Fruit fly (Drosophila melanogaster) whole organism, embryonic: ENCODE data around the gene da.
A peak's percentile ranks its signal among the peaks of the same experiment; 100 is the strongest.

Experiments
- Atf6 ChIP-seq: fragments of 200-800 bp; sonication (Bioruptor generic); IDR thresholded peaks from 2 replicates; pipeline ENCODE4 v1.3.6; 2022; ENCODE audit warnings: missing biosample characterization, missing genetic modification characterization
- Bgb ChIP-seq: fragments of 200-800 bp; sonication (Bioruptor generic); IDR thresholded peaks from 2 replicates; pipeline ENCODE4 v1.3.6; 2022; ENCODE audit warnings: missing biosample characterization, missing genetic modification characterization; ENCODE audit not compliant: partially characterized antibody
- CG10147 ChIP-seq: fragments of 200-800 bp; sonication (Bioruptor generic); optimal IDR thresholded peaks from 2 replicates; lab custom pipeline; 2019; ENCODE audit warnings: missing biosample characterization, mild to moderate bottlenecking, missing genetic modification characterization, moderate library complexity
- CG11085 ChIP-seq: fragments of 200-800 bp; sonication (Bioruptor generic); IDR thresholded peaks from 2 replicates; pipeline ENCODE4 v1.3.6; 2022; ENCODE audit warnings: missing biosample characterization, missing genetic modification characterization
- CG11696 ChIP-seq: fragments of 200-800 bp; sonication (Bioruptor generic); IDR thresholded peaks from 2 replicates; pipeline ENCODE4 v1.3.6; 2022; ENCODE audit warnings: missing biosample characterization, missing genetic modification characterization
- CG12071 ChIP-seq: fragments of 200-800 bp; sonication (Bioruptor generic); optimal IDR thresholded peaks from 3 replicates; lab custom pipeline; 2018; ENCODE audit warnings: missing biosample characterization, mild to moderate bottlenecking, missing genetic modification characterization
- CG12236 ChIP-seq: fragments of 200-800 bp; sonication (Bioruptor generic); optimal IDR thresholded peaks from 2 replicates; lab custom pipeline; 2016; ENCODE audit warnings: missing biosample characterization, missing genetic modification characterization
- CG13123 ChIP-seq: fragments of 200-800 bp; sonication (Bioruptor generic); optimal IDR thresholded peaks from 2 replicates; lab custom pipeline; 2016; ENCODE audit warnings: missing biosample characterization, missing genetic modification characterization
- CG13424 ChIP-seq: fragments of 200-800 bp; sonication (Bioruptor generic); optimal IDR thresholded peaks from 2 replicates; lab custom pipeline; 2019; ENCODE audit warnings: missing biosample characterization, mild to moderate bottlenecking, missing genetic modification characterization, moderate library complexity
- CG15514 ChIP-seq: fragments of 200-800 bp; sonication (Bioruptor generic); optimal IDR thresholded peaks from 3 replicates; lab custom pipeline; 2017; ENCODE audit warnings: missing biosample characterization, missing genetic modification characterization, mild to moderate bottlenecking, moderate library complexity, missing genetic modification reagents
- CG17829 ChIP-seq: fragments of 200-800 bp; optimal IDR thresholded peaks from 2 replicates; lab custom pipeline; 2019; ENCODE audit warnings: missing biosample characterization, mild to moderate bottlenecking, missing genetic modification characterization, moderate library complexity
- CG18599 ChIP-seq: fragments of 200-800 bp; sonication (Bioruptor generic); optimal IDR thresholded peaks from 3 replicates; lab custom pipeline; 2017; ENCODE audit warnings: missing biosample characterization, missing genetic modification characterization, mild to moderate bottlenecking, moderate library complexity, missing genetic modification reagents
- CG2116 ChIP-seq: fragments of 200-800 bp; sonication (Bioruptor generic); optimal IDR thresholded peaks from 3 replicates; lab custom pipeline; 2018; ENCODE audit warnings: missing biosample characterization, mild to moderate bottlenecking, missing genetic modification characterization
- CG2120 ChIP-seq: fragments of 200-800 bp; sonication (Bioruptor generic); optimal IDR thresholded peaks from 3 replicates; lab custom pipeline; 2016; ENCODE audit warnings: missing biosample characterization, missing genetic modification characterization
- CG31224 ChIP-seq: fragments of 200-800 bp; sonication (Bioruptor generic); IDR thresholded peaks from 2 replicates; pipeline ENCODE4 v1.3.6; 2022; ENCODE audit warnings: missing biosample characterization, missing genetic modification characterization
- CG3726 ChIP-seq: fragments of 200-800 bp; sonication (Bioruptor generic); IDR thresholded peaks from 3 replicates; pipeline ENCODE4, ENCODE4 v1.3.6; 2022; ENCODE audit warnings: missing biosample characterization, missing genetic modification characterization
- CG4424 ChIP-seq: fragments of 200-800 bp; sonication (Bioruptor generic); optimal IDR thresholded peaks from 3 replicates; lab custom pipeline; 2016; ENCODE audit warnings: missing biosample characterization, missing genetic modification characterization
- CG4730 ChIP-seq: fragments of 200-800 bp; sonication (Bioruptor generic); IDR thresholded peaks from 2 replicates; pipeline ENCODE4 v1.3.6; 2022; ENCODE audit warnings: missing biosample characterization, missing genetic modification characterization
- CG5953 ChIP-seq: fragments of 200-800 bp; sonication (Bioruptor generic); IDR thresholded peaks from 2 replicates; pipeline ENCODE4 v1.3.6; 2022; ENCODE audit warnings: missing biosample characterization, missing genetic modification characterization
- CG6254 ChIP-seq: fragments of 200-800 bp; sonication (Bioruptor generic); optimal IDR thresholded peaks from 3 replicates; lab custom pipeline; 2017; ENCODE audit warnings: mild to moderate bottlenecking, missing biosample characterization, missing genetic modification reagents, missing genetic modification characterization
- CG6683 ChIP-seq: fragments of 200-800 bp; sonication (Bioruptor generic); optimal IDR thresholded peaks from 2 replicates; lab custom pipeline; 2017; ENCODE audit warnings: missing biosample characterization, mild to moderate bottlenecking, missing genetic modification characterization, missing genetic modification reagents
- CG7372 ChIP-seq: fragments of 200-800 bp; sonication (Bioruptor generic); IDR thresholded peaks from 2 replicates; pipeline ENCODE4 v1.3.6; 2022; ENCODE audit warnings: missing biosample characterization, missing genetic modification characterization
- CG7839 ChIP-seq: fragments of 200-800 bp; sonication (Bioruptor generic); optimal IDR thresholded peaks from 3 replicates; lab custom pipeline; 2018; ENCODE audit warnings: missing biosample characterization, mild to moderate bottlenecking, missing genetic modification characterization, moderate library complexity
- CG8290 ChIP-seq, 3 experiments: fragments of 200-800 bp; sonication (Bioruptor generic); optimal IDR thresholded peaks; 2 replicates each; lab custom pipeline; 2016 to 2019; ENCODE audit warnings: missing biosample characterization in 3 of 3, missing genetic modification characterization in 3 of 3, mild to moderate bottlenecking in 2 of 3, moderate library complexity in 1 of 3
- CG9609 ChIP-seq: fragments of 200-800 bp; sonication (Bioruptor generic); optimal IDR thresholded peaks from 3 replicates; lab custom pipeline; 2016; ENCODE audit warnings: missing biosample characterization, missing genetic modification characterization
- CG9797 ChIP-seq: fragments of 200-800 bp; sonication (Bioruptor generic); optimal IDR thresholded peaks from 3 replicates; lab custom pipeline; 2018; ENCODE audit warnings: missing biosample characterization, mild to moderate bottlenecking, missing genetic modification characterization
- Fer2 ChIP-seq: fragments of 200-800 bp; sonication (Bioruptor generic); optimal IDR thresholded peaks from 2 replicates; lab custom pipeline; 2018; ENCODE audit warnings: missing biosample characterization, mild to moderate bottlenecking, missing genetic modification characterization, moderate library complexity
- HLHmδ ChIP-seq: fragments of 200-800 bp; sonication (Bioruptor generic); optimal IDR thresholded peaks from 2 replicates; lab custom pipeline; 2018; ENCODE audit warnings: missing biosample characterization, mild to moderate bottlenecking, missing genetic modification characterization, moderate library complexity
- Lpt ChIP-seq: fragments of >200 bp; optimal IDR thresholded peaks from 2 replicates; lab custom pipeline; 2018; ENCODE audit warnings: missing biosample characterization, missing genetic modification characterization
- MBD-R2 ChIP-seq: fragments of 200-800 bp; sonication (Bioruptor generic); IDR thresholded peaks from 2 replicates; pipeline ENCODE4 v1.3.6; 2022; ENCODE audit warnings: missing biosample characterization, missing genetic modification characterization
- Mes4 ChIP-seq: fragments of 200-800 bp; sonication (Bioruptor generic); optimal IDR thresholded peaks from 2 replicates; lab custom pipeline; 2016; ENCODE audit warnings: missing biosample characterization, missing genetic modification characterization
- Nf-YA ChIP-seq: fragments of 200-800 bp; sonication (Bioruptor generic); IDR thresholded peaks from 2 replicates; pipeline ENCODE4 v1.3.6; 2022; ENCODE audit warnings: missing biosample characterization, missing genetic modification characterization
- Six4 ChIP-seq: fragments of 200-800 bp; sonication (Bioruptor generic); optimal IDR thresholded peaks from 2 replicates; lab custom pipeline; 2016; ENCODE audit warnings: missing biosample characterization, missing genetic modification characterization
- Sry-β ChIP-seq: fragments of 200-800 bp; sonication (Bioruptor generic); optimal IDR thresholded peaks from 2 replicates; lab custom pipeline; 2018; ENCODE audit warnings: missing biosample characterization, mild to moderate bottlenecking, missing genetic modification characterization, moderate library complexity
- Taf1 ChIP-seq: fragments of 200-800 bp; sonication (Bioruptor generic); IDR thresholded peaks from 2 replicates; pipeline ENCODE4 v1.3.6; 2022; ENCODE audit warnings: missing biosample characterization, missing genetic modification characterization
- ab ChIP-seq: fragments of 200-800 bp; sonication (Bioruptor generic); optimal IDR thresholded peaks from 2 replicates; lab custom pipeline; 2016; ENCODE audit warnings: missing biosample characterization, missing genetic modification characterization
- ac ChIP-seq: fragments of 200-800 bp; sonication (Bioruptor generic); optimal IDR thresholded peaks from 3 replicates; lab custom pipeline; 2017; ENCODE audit warnings: missing biosample characterization, mild to moderate bottlenecking, missing genetic modification characterization
- ara ChIP-seq: fragments of 200-800 bp; sonication (Bioruptor generic); IDR thresholded peaks from 2 replicates; pipeline ENCODE4 v1.3.6; 2022; ENCODE audit warnings: missing biosample characterization, missing genetic modification characterization
- cas ChIP-seq: fragments of 200-800 bp; sonication (Bioruptor generic); IDR thresholded peaks from 2 replicates; pipeline ENCODE4 v1.3.6; 2022; ENCODE audit warnings: missing biosample characterization, missing genetic modification characterization
- emc ChIP-seq: fragments of 200-800 bp; sonication (Bioruptor generic); optimal IDR thresholded peaks from 2 replicates; lab custom pipeline; 2016; ENCODE audit warnings: missing biosample characterization, missing genetic modification characterization
- fd96Cb ChIP-seq: fragments of 200-800 bp; sonication (Bioruptor generic); optimal IDR thresholded peaks from 2 replicates; lab custom pipeline; 2018; ENCODE audit warnings: missing biosample characterization, mild to moderate bottlenecking, missing genetic modification characterization, moderate library complexity
- gfzf ChIP-seq: fragments of 200-800 bp; sonication (Bioruptor generic); optimal IDR thresholded peaks from 2 replicates; lab custom pipeline; 2016; ENCODE audit warnings: missing biosample characterization, mild to moderate bottlenecking, missing genetic modification characterization, moderate library complexity
- gro ChIP-seq: fragments of 200-800 bp; sonication (Bioruptor generic); optimal IDR thresholded peaks from 2 replicates; lab custom pipeline; 2016; ENCODE audit warnings: missing biosample characterization, missing genetic modification characterization
- hth ChIP-seq: fragments of >200 bp; optimal IDR thresholded peaks from 2 replicates; lab custom pipeline; 2017; ENCODE audit warnings: inconsistent platforms
- klu ChIP-seq: fragments of 200-800 bp; sonication (Bioruptor generic); IDR thresholded peaks from 2 replicates; pipeline ENCODE4 v1.3.6; 2022; ENCODE audit warnings: missing biosample characterization, missing genetic modification characterization
- lbe ChIP-seq: fragments of 200-800 bp; sonication (Bioruptor generic); optimal IDR thresholded peaks from 2 replicates; lab custom pipeline; 2016; ENCODE audit warnings: missing biosample characterization, mild to moderate bottlenecking, missing genetic modification characterization
- maf-S ChIP-seq: fragments of 200-800 bp; sonication (Bioruptor generic); optimal IDR thresholded peaks from 2 replicates; lab custom pipeline; 2016; ENCODE audit warnings: missing biosample characterization, missing genetic modification characterization
- ssp ChIP-seq: fragments of 200-800 bp; sonication (Bioruptor generic); IDR thresholded peaks from 2 replicates; pipeline ENCODE4 v1.3.6; 2022; ENCODE audit warnings: missing biosample characterization, missing genetic modification characterization
- tin ChIP-seq: fragments of 200-800 bp; sonication (Bioruptor generic); optimal IDR thresholded peaks from 3 replicates; lab custom pipeline; 2016; ENCODE audit warnings: missing biosample characterization, missing genetic modification characterization
- vnd ChIP-seq: fragments of 200-800 bp; sonication (Bioruptor generic); IDR thresholded peaks from 3 replicates; pipeline ENCODE4 v1.3.6; 2022; ENCODE audit warnings: missing biosample characterization, missing genetic modification characterization; ENCODE audit not compliant: partially characterized antibody

Gene da

DNA sequence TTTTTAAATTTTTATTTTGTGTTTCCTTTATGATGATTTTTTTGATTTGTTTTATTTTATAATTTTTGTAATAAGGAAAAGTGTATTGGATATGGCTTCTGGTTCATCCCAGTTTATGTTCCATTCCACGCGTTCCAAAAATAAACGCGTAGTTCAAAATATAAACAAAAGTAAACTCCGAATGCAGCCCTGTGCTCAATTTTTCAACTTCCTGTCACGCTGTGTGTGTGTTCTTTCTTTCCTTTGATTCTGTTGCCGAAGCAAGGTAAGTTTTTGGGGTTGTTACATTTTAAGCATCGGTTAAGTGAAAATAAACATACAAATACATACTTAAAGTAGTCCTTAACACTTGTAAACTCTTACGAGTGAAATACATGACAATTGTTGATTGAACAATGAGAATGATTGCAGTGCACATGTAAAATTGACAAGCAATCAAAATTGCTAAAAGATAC is 20.2 kb downstream of the da start, which contains the start of the genes Ip259 and RpS27A:
Gene Ip259 (plus strand): TSS at position 231 of the 455 bp plus-strand sequence.
Gene RpS27A (plus strand): TSS at position 231 of the 455 bp plus-strand sequence.
- TF ChIP-seq CG12071 (GFP tag; lab: Kevin White, UChicago) (no peak), HLHmδ (peak; percentile 86), CG3726 (GFP tag; lab: Robert Waterston, UW) (no peak), Sry-β (peak; percentile 53), Mes4 (peak; percentile 87), cas (GFP tag; lab: Robert Waterston, UW) (0 out of 2 replicates have a peak, but pooled peaks have one; percentile 35), emc (GFP tag; lab: Kevin White, UChicago) (peak; percentile 74), CG10147 (GFP tag; lab: Kevin White, UChicago) (peak; percentile 66), Bgb (GFP tag; lab: Robert Waterston, UW) (peak; percentile 16; the same call in 1 of the 2 replicates), CG18599 (GFP tag; lab: Kevin White, UChicago) (no peak), vnd (GFP tag; lab: Robert Waterston, UW) (no peak), CG4424 (peak; percentile 70), Lpt (GFP tag; lab: Kevin White, UChicago) (no peak), ssp (GFP tag; lab: Robert Waterston, UW) (peak; percentile 96), ac (GFP tag; lab: Kevin White, UChicago) (peak; percentile 62), CG7372 (GFP tag; lab: Robert Waterston, UW) (peak; percentile 63; the same call in 1 of the 2 replicates), Atf6 (GFP tag; lab: Robert Waterston, UW) (peak; percentile 66), ara (GFP tag; lab: Robert Waterston, UW) (no peak), hth (lab: Kevin White, UChicago) (no peak), gro (GFP tag; lab: Kevin White, UChicago) (peak; percentile 61), CG2120 (GFP tag; lab: Kevin White, UChicago) (peak; percentile 56), CG9797 (peak; percentile 29), CG5953 (peak; percentile 65; the same call in 1 of the 2 replicates), CG9609 (GFP tag; lab: Kevin White, UChicago) (peak; percentile 62), Nf-YA (GFP tag; lab: Robert Waterston, UW) (peak; percentile 67), CG7839 (peak; percentile 77), CG13424 (tag; lab: Kevin White, UChicago) (peak; percentile 45), CG11696 (GFP tag; lab: Robert Waterston, UW) (no peak), CG2116 (peak; percentile 98), ab (GFP tag; lab: Kevin White, UChicago) (no peak), CG13123 (GFP tag; lab: Kevin White, UChicago) (peak; percentile 30), CG11085 (GFP tag; lab: Robert Waterston, UW) (peak; percentile 75), MBD-R2 (GFP tag; lab: Robert Waterston, UW) (peak; percentile 48; the same call in 1 of the 2 replicates), tin (GFP tag; lab: Kevin White, UChicago) (peak; percentile 63), CG12236 (peak; percentile 9), Six4 (GFP tag; lab: Kevin White, UChicago) (peak; percentile 7), gfzf (GFP tag; lab: Kevin White, UChicago) (peak; percentile 2), CG15514 (GFP tag; lab: Kevin White, UChicago) (peak; percentile 92), lbe (peak; percentile 61), CG4730 (peak; percentile 35; the same call in 1 of the 2 replicates), Taf1 (GFP tag; lab: Robert Waterston, UW) (no peak), CG6254 (peak; percentile 18), maf-S (peak; percentile 57), CG31224 (GFP tag; lab: Robert Waterston, UW) (peak; percentile 62), Fer2 (peak; percentile 62), CG6683 (GFP tag; lab: Kevin White, UChicago) (peak; percentile 51), CG8290 (GFP tag; optimal IDR thresholded peaks at IDR 0.05; lab: Kevin White, UChicago) (peak; percentile 74), CG8290 (tag; optimal IDR thresholded peaks at IDR 0.05; lab: Kevin White, UChicago) (peak in 1 of 2 experiments; percentile 63), klu (GFP tag; lab: Robert Waterston, UW) (no peak), fd96Cb (tag; lab: Kevin White, UChicago) (peak; percentile 42), CG17829 (tag; lab: Kevin White, UChicago) (peak; percentile 46)
